Fruit fly (Drosophila melanogaster) whole organism, pupa: ENCODE data around the gene CG43090.

Experiments used
- CG12605 ChIP-seq: fragments of 200-800 bp; sonication (Bioruptor generic); IDR thresholded peaks from 2 replicates; pipeline ENCODE4 v1.3.6; 2022; ENCODE audit warnings: missing biosample characterization, missing genetic modification characterization
- CG14655 ChIP-seq: fragments of 200-800 bp; sonication (Bioruptor generic); optimal IDR thresholded peaks from 3 replicates; lab custom pipeline; 2017; ENCODE audit warnings: mild to moderate bottlenecking, missing biosample characterization, missing genetic modification reagents, missing genetic modification characterization
- CG32121 ChIP-seq: fragments of 200-800 bp; sonication (Bioruptor generic); IDR thresholded peaks from 2 replicates; pipeline ENCODE4 v1.3.6; 2022; ENCODE audit warnings: missing biosample characterization, missing genetic modification characterization
- CG8301 ChIP-seq: fragments of 200-800 bp; sonication (Bioruptor generic); optimal IDR thresholded peaks from 2 replicates; lab custom pipeline; 2018; ENCODE audit warnings: missing biosample characterization, mild to moderate bottlenecking, missing genetic modification characterization
- CG9948 ChIP-seq: fragments of 200-800 bp; sonication (Bioruptor generic); optimal IDR thresholded peaks from 2 replicates; lab custom pipeline; 2018; ENCODE audit warnings: missing biosample characterization, mild to moderate bottlenecking, missing genetic modification characterization, moderate library complexity
- D1 ChIP-seq: fragments of 200-800 bp; sonication (Bioruptor generic); optimal IDR thresholded peaks from 2 replicates; lab custom pipeline; 2018; ENCODE audit warnings: missing biosample characterization, mild to moderate bottlenecking, missing genetic modification characterization, moderate library complexity
- Ets98B ChIP-seq: fragments of 200-800 bp; sonication (Bioruptor generic); IDR thresholded peaks from 2 replicates; pipeline ENCODE4 v1.3.6; 2022; ENCODE audit warnings: missing biosample characterization, missing genetic modification characterization
- Pif1A ChIP-seq: fragments of 200-800 bp; sonication (Bioruptor generic); optimal IDR thresholded peaks from 3 replicates; lab custom pipeline; 2016; ENCODE audit warnings: missing biosample characterization, missing genetic modification characterization
- Snoo ChIP-seq: fragments of 200-800 bp; sonication (Bioruptor generic); optimal IDR thresholded peaks from 3 replicates; lab custom pipeline; 2017; ENCODE audit warnings: missing biosample characterization, mild to moderate bottlenecking, missing genetic modification characterization, inconsistent platforms
- fd96Ca ChIP-seq: fragments of 200-800 bp; sonication (Bioruptor generic); IDR thresholded peaks from 3 replicates; pipeline ENCODE4 v1.3.6; 2022; ENCODE audit warnings: missing biosample characterization, missing genetic modification characterization
- rn ChIP-seq: fragments of 200-800 bp; sonication (Bioruptor generic); IDR thresholded peaks from 2 replicates; pipeline ENCODE4 v1.3.6; 2022; ENCODE audit warnings: missing biosample characterization, missing genetic modification characterization

DNA sequence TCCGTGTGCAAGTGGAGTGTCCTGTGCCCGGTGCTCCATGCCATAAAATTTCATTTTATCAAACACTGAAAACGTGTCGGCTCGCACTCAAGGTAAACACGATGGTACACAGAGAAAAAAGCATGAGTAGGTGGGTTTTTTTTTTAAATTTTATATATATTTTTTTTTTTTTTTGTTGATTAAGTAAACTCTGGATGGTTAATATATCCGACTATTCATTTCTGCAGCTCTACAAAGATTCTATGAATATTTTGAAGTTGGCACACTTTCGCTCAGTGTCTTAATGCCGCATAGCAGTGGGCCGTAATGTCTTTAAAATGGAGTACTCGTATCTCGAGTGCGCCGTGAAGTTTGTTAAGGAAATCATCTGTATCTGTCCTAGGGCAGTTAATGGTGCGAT, 47.8 kb downstream of the CG43090 start:
- TF ChIP-seq CG9948 (tag; lab: Kevin White, UChicago) (no peak), CG8301 (no peak), Snoo (tag; lab: Kevin White, UChicago) (no peak), CG12605 (no peak), Pif1A (GFP tag; lab: Kevin White, UChicago) (no peak), rn (GFP tag; lab: Robert Waterston, UW) (no peak), fd96Ca (GFP tag; lab: Robert Waterston, UW) (no peak), Ets98B (GFP tag; lab: Robert Waterston, UW) (no peak), CG32121 (GFP tag; lab: Robert Waterston, UW) (no peak), CG14655 (no peak), D1 (tag; lab: Kevin White, UChicago) (no peak)
